Fruit fly (Drosophila melanogaster) whole organism, embryonic: ENCODE results near the gene grnd.

ENCODE experiments used
- CG10147 ChIP-seq: fragments of 200-800 bp; sonication (Bioruptor generic); optimal IDR thresholded peaks from 2 replicates; lab custom pipeline; 2019; ENCODE audit warnings: missing biosample characterization, mild to moderate bottlenecking, missing genetic modification characterization, moderate library complexity
- CG10654 ChIP-seq: fragments of 200-800 bp; sonication (Bioruptor generic); optimal IDR thresholded peaks from 2 replicates; lab custom pipeline; 2016; ENCODE audit warnings: missing biosample characterization, missing genetic modification characterization
- CG11723 ChIP-seq: fragments of 200-800 bp; sonication (Bioruptor generic); optimal IDR thresholded peaks from 2 replicates; lab custom pipeline; 2017; ENCODE audit warnings: missing biosample characterization, mild to moderate bottlenecking, missing genetic modification characterization
- CG12659 ChIP-seq: fragments of 200-800 bp; sonication (Bioruptor generic); optimal IDR thresholded peaks from 3 replicates; lab custom pipeline; 2017; ENCODE audit warnings: mild to moderate bottlenecking, missing biosample characterization, missing genetic modification reagents, missing genetic modification characterization
- CG13424 ChIP-seq: fragments of 200-800 bp; sonication (Bioruptor generic); optimal IDR thresholded peaks from 2 replicates; lab custom pipeline; 2019; ENCODE audit warnings: missing biosample characterization, mild to moderate bottlenecking, missing genetic modification characterization, moderate library complexity
- CG14441 ChIP-seq: fragments of 200-800 bp; sonication (Bioruptor generic); IDR thresholded peaks from 2 replicates; pipeline ENCODE4 v1.3.6; 2022; ENCODE audit warnings: missing biosample characterization, missing genetic modification characterization
- CG14710 ChIP-seq: fragments of 200-800 bp; sonication (Bioruptor generic); optimal IDR thresholded peaks from 3 replicates; lab custom pipeline; 2019; ENCODE audit warnings: missing biosample characterization, mild to moderate bottlenecking, missing genetic modification characterization, moderate library complexity
- CG14860 ChIP-seq: fragments of 200-800 bp; sonication (Bioruptor generic); IDR thresholded peaks from 3 replicates; pipeline ENCODE4 v1.3.6; 2022; ENCODE audit warnings: missing biosample characterization, missing genetic modification characterization; ENCODE audit not compliant: partially characterized antibody
- CG15696 ChIP-seq: fragments of 200-800 bp; sonication (Bioruptor generic); optimal IDR thresholded peaks from 2 replicates; lab custom pipeline; 2019; ENCODE audit warnings: missing biosample characterization, mild to moderate bottlenecking, missing genetic modification characterization, moderate library complexity
- CG1602 ChIP-seq: fragments of 200-800 bp; sonication (Bioruptor generic); optimal IDR thresholded peaks from 3 replicates; lab custom pipeline; 2016; ENCODE audit warnings: missing biosample characterization, missing genetic modification characterization
- CG16815 ChIP-seq: fragments of 200-800 bp; sonication (Bioruptor generic); optimal IDR thresholded peaks from 3 replicates; lab custom pipeline; 2017; ENCODE audit warnings: missing biosample characterization, mild to moderate bottlenecking, missing genetic modification characterization
- CG17361 ChIP-seq: fragments of 200-800 bp; sonication (Bioruptor generic); IDR thresholded peaks from 3 replicates; pipeline ENCODE4 v1.3.6; 2022; ENCODE audit warnings: missing biosample characterization, missing genetic modification characterization
- CG17829 ChIP-seq: fragments of 200-800 bp; optimal IDR thresholded peaks from 2 replicates; lab custom pipeline; 2019; ENCODE audit warnings: missing biosample characterization, mild to moderate bottlenecking, missing genetic modification characterization, moderate library complexity
- CG31365 ChIP-seq: fragments of 200-800 bp; sonication (Bioruptor generic); optimal IDR thresholded peaks from 2 replicates; lab custom pipeline; 2018; ENCODE audit warnings: missing biosample characterization, mild to moderate bottlenecking, missing genetic modification characterization
- CG31441 ChIP-seq: fragments of 200-800 bp; sonication (Bioruptor generic); IDR thresholded peaks from 2 replicates; pipeline ENCODE4 v1.3.6; 2022; ENCODE audit warnings: missing biosample characterization, missing genetic modification characterization
- CG3163 ChIP-seq: fragments of 200-800 bp; sonication (Bioruptor generic); optimal IDR thresholded peaks from 3 replicates; lab custom pipeline; 2016; ENCODE audit warnings: missing biosample characterization, missing genetic modification characterization
- CG33557 ChIP-seq: fragments of 200-800 bp; sonication (Bioruptor generic); optimal IDR thresholded peaks from 2 replicates; lab custom pipeline; 2019; ENCODE audit warnings: missing biosample characterization, mild to moderate bottlenecking, missing genetic modification characterization, moderate library complexity
- CG9437 ChIP-seq: fragments of 200-800 bp; sonication (Bioruptor generic); optimal IDR thresholded peaks from 2 replicates; lab custom pipeline; 2018; ENCODE audit warnings: missing biosample characterization, mild to moderate bottlenecking, missing genetic modification characterization
- CTCF ChIP-seq: fragments of 200-800 bp; sonication (Bioruptor generic); optimal IDR thresholded peaks from 2 replicates; lab custom pipeline; 2017; ENCODE audit warnings: missing biosample characterization, mild to moderate bottlenecking, missing genetic modification characterization, moderate library complexity
- D19A ChIP-seq: fragments of 200-800 bp; optimal IDR thresholded peaks from 3 replicates; lab custom pipeline; 2019; ENCODE audit warnings: missing biosample characterization, mild to moderate bottlenecking, missing genetic modification characterization, moderate library complexity
- Doc2 ChIP-seq: fragments of 200-800 bp; sonication (Bioruptor generic); IDR thresholded peaks from 2 replicates; pipeline ENCODE4 v1.3.6; 2022; ENCODE audit warnings: missing biosample characterization, missing genetic modification characterization
- Dp ChIP-seq: fragments of 200-800 bp; sonication (Bioruptor generic); optimal IDR thresholded peaks from 2 replicates; lab custom pipeline; 2018; ENCODE audit warnings: missing biosample characterization, mild to moderate bottlenecking, missing genetic modification characterization, moderate library complexity
- Fer3 ChIP-seq: fragments of 200-800 bp; sonication (Bioruptor generic); optimal IDR thresholded peaks from 2 replicates; lab custom pipeline; 2018; ENCODE audit warnings: missing biosample characterization, mild to moderate bottlenecking, missing genetic modification characterization, moderate library complexity
- GATAe ChIP-seq: fragments of 200-800 bp; sonication (Bioruptor generic); conservative IDR thresholded peaks from 2 replicates; pipeline ENCODE4 v1.3.6; 2022; ENCODE audit warnings: missing biosample characterization, missing genetic modification characterization
- H2.0 ChIP-seq: fragments of 200-800 bp; sonication (Bioruptor generic); IDR thresholded peaks from 2 replicates; pipeline ENCODE4 v1.3.6; 2022; ENCODE audit warnings: missing biosample characterization, missing genetic modification characterization
- Hmr ChIP-seq: fragments of 200-800 bp; sonication (Bioruptor generic); optimal IDR thresholded peaks from 3 replicates; lab custom pipeline; 2017; ENCODE audit warnings: mild to moderate bottlenecking, missing biosample characterization, missing genetic modification reagents, missing genetic modification characterization
- MTF-1 ChIP-seq: fragments of 200-800 bp; sonication (Bioruptor generic); optimal IDR thresholded peaks from 2 replicates; lab custom pipeline; 2018; ENCODE audit warnings: missing biosample characterization, mild to moderate bottlenecking, missing genetic modification characterization, borderline replicate concordance
- Optix ChIP-seq: fragments of 200-800 bp; sonication (Bioruptor generic); IDR thresholded peaks from 3 replicates; pipeline ENCODE4 v1.3.6; 2022; ENCODE audit warnings: missing biosample characterization, missing genetic modification characterization
- Ssrp ChIP-seq: fragments of 200-800 bp; sonication (Bioruptor generic); optimal IDR thresholded peaks from 2 replicates; lab custom pipeline; 2018; ENCODE audit warnings: missing biosample characterization, mild to moderate bottlenecking, missing genetic modification characterization, moderate library complexity
- Xrp1 ChIP-seq: fragments of 200-800 bp; sonication (Bioruptor generic); IDR thresholded peaks from 2 replicates; pipeline ENCODE4 v1.3.6; 2022; ENCODE audit warnings: missing biosample characterization, missing genetic modification characterization
- ara ChIP-seq: fragments of 200-800 bp; sonication (Bioruptor generic); IDR thresholded peaks from 2 replicates; pipeline ENCODE4 v1.3.6; 2022; ENCODE audit warnings: missing biosample characterization, missing genetic modification characterization
- chinmo ChIP-seq: fragments of 200-800 bp; sonication (Bioruptor generic); IDR thresholded peaks from 4 replicates; pipeline ENCODE4 v1.3.6; 2022; ENCODE audit warnings: missing biosample characterization, missing genetic modification characterization; ENCODE audit not compliant: partially characterized antibody
- croc ChIP-seq: fragments of 200-800 bp; sonication (Bioruptor generic); conservative IDR thresholded peaks from 3 replicates; pipeline ENCODE4 v1.3.6; 2022; ENCODE audit warnings: missing biosample characterization, missing genetic modification characterization
- dmrt99B ChIP-seq: fragments of 200-800 bp; sonication (Bioruptor generic); optimal IDR thresholded peaks from 2 replicates; lab custom pipeline; 2018; ENCODE audit warnings: missing biosample characterization, mild to moderate bottlenecking, missing genetic modification characterization, moderate library complexity
- gem ChIP-seq: fragments of 200-800 bp; sonication (Bioruptor generic); optimal IDR thresholded peaks from 2 replicates; lab custom pipeline; 2019; ENCODE audit warnings: missing biosample characterization, mild to moderate bottlenecking, missing genetic modification characterization, moderate library complexity
- grn ChIP-seq: fragments of 200-800 bp; sonication (Bioruptor generic); optimal IDR thresholded peaks from 3 replicates; lab custom pipeline; 2017; ENCODE audit warnings: missing biosample characterization, missing genetic modification characterization
- klu ChIP-seq: fragments of 200-800 bp; sonication (Bioruptor generic); IDR thresholded peaks from 2 replicates; pipeline ENCODE4 v1.3.6; 2022; ENCODE audit warnings: missing biosample characterization, missing genetic modification characterization
- kni ChIP-seq: fragments of 200-800 bp; sonication (Bioruptor generic); optimal IDR thresholded peaks from 3 replicates; lab custom pipeline; 2017; ENCODE audit warnings: mild to moderate bottlenecking, missing biosample characterization, missing genetic modification reagents, missing genetic modification characterization
- lola ChIP-seq, 3 experiments: fragments of >200 bp in 2 of 3; fragments of 200-800 bp in 1 of 3; sonication (Bioruptor generic) in 1 of 3; optimal IDR thresholded peaks; 2 replicates each; lab custom pipeline; 2017 to 2019; ENCODE audit warnings: missing biosample characterization in 3 of 3, missing genetic modification characterization in 3 of 3, mild to moderate bottlenecking in 1 of 3, moderate library complexity in 1 of 3
- mirr ChIP-seq: fragments of 200-800 bp; sonication (Bioruptor generic); optimal IDR thresholded peaks from 3 replicates; lab custom pipeline; 2018; ENCODE audit warnings: missing biosample characterization, mild to moderate bottlenecking, missing genetic modification characterization
- nerfin-1 ChIP-seq: fragments of 200-800 bp; sonication (Bioruptor generic); optimal IDR thresholded peaks from 3 replicates; lab custom pipeline; 2019; ENCODE audit warnings: missing biosample characterization, mild to moderate bottlenecking, missing genetic modification characterization, moderate library complexity
- nmo ChIP-seq: fragments of 200-800 bp; sonication (Bioruptor generic); optimal IDR thresholded peaks from 2 replicates; lab custom pipeline; 2018; ENCODE audit warnings: missing biosample characterization, mild to moderate bottlenecking, missing genetic modification characterization, moderate library complexity
- onecut ChIP-seq: fragments of 200-800 bp; sonication (Bioruptor generic); IDR thresholded peaks from 2 replicates; pipeline ENCODE4 v1.3.6; 2022; ENCODE audit warnings: missing biosample characterization, missing genetic modification characterization
- psq ChIP-seq: fragments of 200-800 bp; sonication (Bioruptor generic); optimal IDR thresholded peaks from 2 replicates; lab custom pipeline; 2017; ENCODE audit warnings: missing biosample characterization, missing genetic modification characterization
- sens ChIP-seq: fragments of 200-800 bp; sonication (Bioruptor generic); peaks from one replicate; lab custom pipeline; 2016; ENCODE audit warnings: missing biosample characterization, missing genetic modification characterization
- slbo ChIP-seq: fragments of 200-800 bp; sonication (Bioruptor generic); IDR thresholded peaks from 2 replicates; pipeline ENCODE4 v1.3.6; 2022; ENCODE audit warnings: missing biosample characterization, missing genetic modification characterization
- stwl ChIP-seq: fragments of 200-800 bp; sonication (Bioruptor generic); optimal IDR thresholded peaks from 3 replicates; lab custom pipeline; 2018; ENCODE audit warnings: missing biosample characterization, mild to moderate bottlenecking, missing genetic modification characterization, moderate library complexity
- trem ChIP-seq: fragments of 200-800 bp; optimal IDR thresholded peaks from 3 replicates; lab custom pipeline; 2019; ENCODE audit warnings: missing biosample characterization, mild to moderate bottlenecking, missing genetic modification characterization, moderate library complexity
- tx ChIP-seq: fragments of 200-800 bp; sonication (Bioruptor generic); optimal IDR thresholded peaks from 2 replicates; lab custom pipeline; 2016; ENCODE audit warnings: missing biosample characterization, missing genetic modification characterization

grnd gene

DNA sequence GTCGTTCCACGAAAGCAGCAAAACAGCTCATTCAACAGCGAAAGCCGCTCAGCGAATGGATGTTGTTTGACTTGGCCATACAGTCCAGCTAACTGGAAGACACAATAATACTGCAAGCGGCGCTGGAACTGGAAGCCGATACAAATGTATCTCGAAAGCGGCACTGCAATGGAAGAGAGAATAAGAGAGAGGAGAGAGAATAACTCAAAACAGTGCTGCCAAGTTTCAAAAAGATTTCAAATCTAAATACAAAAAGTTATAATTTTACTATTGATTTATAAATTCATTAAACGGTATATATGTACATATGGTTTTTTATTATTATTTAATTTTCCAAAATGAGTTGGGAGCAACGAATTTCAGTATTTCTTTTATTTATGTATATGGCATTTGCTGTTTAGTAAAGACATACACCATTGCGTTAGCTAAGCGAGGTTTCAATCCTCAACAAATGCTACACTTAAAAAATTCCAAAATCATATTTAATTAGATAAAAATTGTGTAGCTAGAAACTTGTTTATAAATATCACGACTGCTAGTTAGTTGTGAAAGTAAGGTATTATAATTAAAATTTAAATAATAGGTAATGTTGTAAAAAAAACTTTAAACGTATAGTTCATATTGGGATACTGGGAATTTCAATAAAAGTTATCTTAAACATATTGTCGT, 701 bp upstream of the grnd start, which contains the start of gene CG10283 (continued):
- TF ChIP-seq CG12659 (peak; percentile 57), GATAe (GFP tag; lab: Robert Waterston, UW) (no peak), Fer3 (tag; lab: Kevin White, UChicago) (peak; percentile 3), CG14860 (GFP tag; lab: Robert Waterston, UW) (no peak), trem (tag; lab: Kevin White, UChicago) (peak; percentile 87), gem (peak; percentile 77), dmrt99B (peak; percentile 26), nerfin-1 (tag; lab: Kevin White, UChicago) (no peak), psq (peak; percentile 15), CTCF (peak; percentile 64), CG10654 (peak; percentile 10), CG13424 (tag; lab: Kevin White, UChicago) (peak; percentile 57), CG17361 (GFP tag; lab: Robert Waterston, UW) (peak; percentile 68), Xrp1 (GFP tag; lab: Robert Waterston, UW) (peak; percentile 43; the same call in 1 of the 2 replicates), CG10147 (GFP tag; lab: Kevin White, UChicago) (peak; percentile 3), CG15696 (peak; percentile 31), Hmr (GFP tag; lab: Kevin White, UChicago) (peak; percentile 10), CG31441 (peak; percentile 39; the same call in 1 of the 2 replicates), CG17829 (tag; lab: Kevin White, UChicago) (peak; percentile 45), CG14441 (GFP tag; lab: Robert Waterston, UW) (0 out of 2 replicates have a peak, but pooled peaks have one; percentile 5), chinmo (peak; percentile 89; the same call in 2 of the 4 replicates), lola (GFP tag; optimal IDR thresholded peaks at IDR 0.05; lab: Kevin White, UChicago) (peak in 1 of 3 experiments; percentile 52), slbo (peak; percentile 75), klu (GFP tag; lab: Robert Waterston, UW) (no peak; the same call in 1 of the 2 replicates), Ssrp (peak; percentile 32), onecut (GFP tag; lab: Robert Waterston, UW) (peak; percentile 49; the same call in 1 of the 2 replicates), sens (GFP tag; lab: Kevin White, UChicago) (peak; percentile 79), CG31365 (tag; lab: Kevin White, UChicago) (no peak), stwl (tag; lab: Kevin White, UChicago) (peak; percentile 61), Doc2 (GFP tag; lab: Robert Waterston, UW) (no peak), CG9437 (GFP tag; lab: Kevin White, UChicago) (peak; percentile 34), CG1602 (GFP tag; lab: Kevin White, UChicago) (peak; percentile 37), ara (GFP tag; lab: Robert Waterston, UW) (no peak), grn (GFP tag; lab: Kevin White, UChicago) (peak; percentile 13), kni (peak; percentile 9), CG11723 (GFP tag; lab: Kevin White, UChicago) (no peak), tx (GFP tag; lab: Kevin White, UChicago) (no peak), Dp (peak; percentile 75), MTF-1 (GFP tag; lab: Kevin White, UChicago) (peak; percentile 13), CG14710 (peak; percentile 74), H2.0 (no peak), CG33557 (GFP tag; lab: Kevin White, UChicago) (no peak), nmo (GFP tag; lab: Kevin White, UChicago) (peak; percentile 55), D19A (peak; percentile 16), croc (GFP tag; lab: Robert Waterston, UW) (no peak), CG16815 (GFP tag; lab: Kevin White, UChicago) (peak; percentile 37), mirr (GFP tag; lab: Kevin White, UChicago) (no peak), Optix (no peak), CG3163 (GFP tag; lab: Kevin White, UChicago) (peak; percentile 35)
